Fruit fly (Drosophila melanogaster) whole organism, embryonic: ENCODE data around the gene Cdc50.

ENCODE experiments used
- Aef1 ChIP-seq: fragments of 200-800 bp; sonication (Bioruptor generic); IDR thresholded peaks from 3 replicates; pipeline ENCODE4 v1.3.6; 2022; ENCODE audit warnings: missing biosample characterization, missing genetic modification characterization
- CG10209 ChIP-seq: fragments of 200-800 bp; sonication (Bioruptor generic); optimal IDR thresholded peaks from 3 replicates; lab custom pipeline; 2017; ENCODE audit warnings: missing biosample characterization, mild to moderate bottlenecking, missing genetic modification characterization, missing genetic modification reagents
- CG10321 ChIP-seq: fragments of 200-800 bp; sonication (Bioruptor generic); IDR thresholded peaks from 2 replicates; pipeline ENCODE4 v1.3.6; 2022; ENCODE audit warnings: missing biosample characterization, missing genetic modification characterization
- CG11560 ChIP-seq: fragments of 200-800 bp; sonication (Bioruptor generic); IDR thresholded peaks from 3 replicates; pipeline ENCODE4 v1.3.6; 2022; ENCODE audit warnings: missing biosample characterization, missing genetic modification characterization
- CG11695 ChIP-seq: fragments of 200-800 bp; sonication (Bioruptor generic); IDR thresholded peaks from 3 replicates; pipeline ENCODE4 v1.3.6; 2022; ENCODE audit warnings: missing biosample characterization, missing genetic modification characterization
- CG12769 ChIP-seq: fragments of 200-800 bp; sonication (Bioruptor generic); optimal IDR thresholded peaks from 2 replicates; lab custom pipeline; 2019; ENCODE audit warnings: missing biosample characterization, mild to moderate bottlenecking, missing genetic modification characterization, moderate library complexity
- CG13424 ChIP-seq: fragments of 200-800 bp; sonication (Bioruptor generic); optimal IDR thresholded peaks from 2 replicates; lab custom pipeline; 2019; ENCODE audit warnings: missing biosample characterization, mild to moderate bottlenecking, missing genetic modification characterization, moderate library complexity
- CG1603 ChIP-seq: fragments of 200-800 bp; sonication (Bioruptor generic); optimal IDR thresholded peaks from 2 replicates; lab custom pipeline; 2019; ENCODE audit warnings: missing biosample characterization, mild to moderate bottlenecking, missing genetic modification characterization, moderate library complexity
- CG16815 ChIP-seq: fragments of 200-800 bp; sonication (Bioruptor generic); optimal IDR thresholded peaks from 3 replicates; lab custom pipeline; 2017; ENCODE audit warnings: missing biosample characterization, mild to moderate bottlenecking, missing genetic modification characterization
- CG17912 ChIP-seq: fragments of 200-800 bp; sonication (Bioruptor generic); optimal IDR thresholded peaks from 2 replicates; lab custom pipeline; 2018; ENCODE audit warnings: missing biosample characterization, mild to moderate bottlenecking, missing genetic modification characterization
- CG2889 ChIP-seq: fragments of 200-800 bp; sonication (Bioruptor generic); IDR thresholded peaks from 3 replicates; pipeline ENCODE4 v1.3.6; 2022; ENCODE audit warnings: missing biosample characterization, missing genetic modification characterization
- CG30020 ChIP-seq: fragments of 200-800 bp; optimal IDR thresholded peaks from 2 replicates; lab custom pipeline; 2019; ENCODE audit warnings: missing biosample characterization, mild to moderate bottlenecking, missing genetic modification characterization, moderate library complexity
- CG31224 ChIP-seq: fragments of 200-800 bp; sonication (Bioruptor generic); IDR thresholded peaks from 2 replicates; pipeline ENCODE4 v1.3.6; 2022; ENCODE audit warnings: missing biosample characterization, missing genetic modification characterization
- CG31365 ChIP-seq: fragments of 200-800 bp; sonication (Bioruptor generic); optimal IDR thresholded peaks from 2 replicates; lab custom pipeline; 2018; ENCODE audit warnings: missing biosample characterization, mild to moderate bottlenecking, missing genetic modification characterization
- CG3281 ChIP-seq: fragments of 200-800 bp; sonication (Bioruptor generic); optimal IDR thresholded peaks from 3 replicates; lab custom pipeline; 2017; ENCODE audit warnings: missing biosample characterization, mild to moderate bottlenecking, missing genetic modification characterization
- CG33557 ChIP-seq: fragments of 200-800 bp; sonication (Bioruptor generic); optimal IDR thresholded peaks from 2 replicates; lab custom pipeline; 2019; ENCODE audit warnings: missing biosample characterization, mild to moderate bottlenecking, missing genetic modification characterization, moderate library complexity
- CG3847 ChIP-seq: fragments of 200-800 bp; sonication (Bioruptor generic); IDR thresholded peaks from 2 replicates; pipeline ENCODE4 v1.3.6; 2022; ENCODE audit warnings: missing biosample characterization, missing genetic modification characterization
- CG4328 ChIP-seq: fragments of 200-800 bp; sonication (Bioruptor generic); optimal IDR thresholded peaks from 3 replicates; lab custom pipeline; 2017; ENCODE audit warnings: missing biosample characterization, missing genetic modification reagents, missing genetic modification characterization
- CG4854 ChIP-seq: fragments of 200-800 bp; sonication (Bioruptor generic); optimal IDR thresholded peaks from 2 replicates; lab custom pipeline; 2016; ENCODE audit warnings: missing biosample characterization, missing genetic modification characterization, inconsistent platforms
- CG5180 ChIP-seq: fragments of 200-800 bp; sonication (Bioruptor generic); optimal IDR thresholded peaks from 3 replicates; lab custom pipeline; 2017; ENCODE audit warnings: missing biosample characterization, missing genetic modification characterization, mild to moderate bottlenecking, moderate library complexity, missing genetic modification reagents
- CG6813 ChIP-seq: fragments of 200-800 bp; sonication (Bioruptor generic); optimal IDR thresholded peaks from 2 replicates; lab custom pipeline; 2017; ENCODE audit warnings: missing biosample characterization, missing genetic modification characterization, mild to moderate bottlenecking, moderate library complexity, missing genetic modification reagents
- CG7963 ChIP-seq: fragments of 200-800 bp; sonication (Bioruptor generic); IDR thresholded peaks from 3 replicates; pipeline ENCODE4 v1.3.6; 2022; ENCODE audit warnings: missing biosample characterization, missing genetic modification characterization; ENCODE audit not compliant: partially characterized antibody
- CG8388 ChIP-seq: fragments of 200-800 bp; sonication (Bioruptor generic); optimal IDR thresholded peaks from 2 replicates; lab custom pipeline; 2019; ENCODE audit warnings: missing biosample characterization, mild to moderate bottlenecking, missing genetic modification characterization, moderate library complexity
- CG9727 ChIP-seq: fragments of 200-800 bp; sonication (Bioruptor generic); optimal IDR thresholded peaks from 3 replicates; lab custom pipeline; 2017; ENCODE audit warnings: missing biosample characterization, mild to moderate bottlenecking, missing genetic modification characterization
- Deaf1 ChIP-seq: fragments of 200-800 bp; optimal IDR thresholded peaks from 3 replicates; lab custom pipeline; 2019; ENCODE audit warnings: missing biosample characterization, mild to moderate bottlenecking, missing genetic modification characterization, moderate library complexity
- Eip74EF ChIP-seq, 2 experiments: fragments of 200-800 bp in 1 of 2; fragments of >200 bp in 1 of 2; sonication (Bioruptor generic) in 1 of 2; optimal IDR thresholded peaks; 2 replicates each; lab custom pipeline; 2017 to 2019; ENCODE audit warnings: missing biosample characterization in 2 of 2, missing genetic modification characterization in 2 of 2, mild to moderate bottlenecking in 1 of 2, moderate library complexity in 1 of 2
- Hmr ChIP-seq: fragments of 200-800 bp; sonication (Bioruptor generic); optimal IDR thresholded peaks from 3 replicates; lab custom pipeline; 2017; ENCODE audit warnings: mild to moderate bottlenecking, missing biosample characterization, missing genetic modification reagents, missing genetic modification characterization
- Jarid2 ChIP-seq: fragments of 200-800 bp; sonication (Bioruptor generic); optimal IDR thresholded peaks from 3 replicates; lab custom pipeline; 2017; ENCODE audit warnings: mild to moderate bottlenecking, missing biosample characterization, missing genetic modification reagents, missing genetic modification characterization
- MTF-1 ChIP-seq: fragments of 200-800 bp; sonication (Bioruptor generic); optimal IDR thresholded peaks from 2 replicates; lab custom pipeline; 2018; ENCODE audit warnings: missing biosample characterization, mild to moderate bottlenecking, missing genetic modification characterization, borderline replicate concordance
- Mrtf ChIP-seq: fragments of 200-800 bp; sonication (Bioruptor generic); IDR thresholded peaks from 3 replicates; pipeline ENCODE4 v1.3.6; 2022; ENCODE audit warnings: missing biosample characterization, missing genetic modification characterization
- NfI ChIP-seq: fragments of 200-800 bp; sonication (Bioruptor generic); optimal IDR thresholded peaks from 3 replicates; lab custom pipeline; 2018; ENCODE audit warnings: missing biosample characterization, mild to moderate bottlenecking, missing genetic modification characterization, moderate library complexity
- Poxn ChIP-seq: fragments of 200-800 bp; sonication (Bioruptor generic); IDR thresholded peaks from 2 replicates; pipeline ENCODE4 v1.3.6; 2022; ENCODE audit warnings: missing biosample characterization, missing genetic modification characterization
- Rfx ChIP-seq: fragments of 200-800 bp; sonication (Bioruptor generic); IDR thresholded peaks from 2 replicates; pipeline ENCODE4 v1.3.6; 2022; ENCODE audit warnings: missing biosample characterization, missing genetic modification characterization
- Scr ChIP-seq: fragments of 200-800 bp; sonication (Bioruptor generic); IDR thresholded peaks from 2 replicates; pipeline ENCODE4 v1.3.6; 2022; ENCODE audit warnings: missing biosample characterization, missing genetic modification characterization; ENCODE audit not compliant: partially characterized antibody
- Six4 ChIP-seq: fragments of 200-800 bp; sonication (Bioruptor generic); optimal IDR thresholded peaks from 2 replicates; lab custom pipeline; 2016; ENCODE audit warnings: missing biosample characterization, missing genetic modification characterization
- Spps ChIP-seq: fragments of 200-800 bp; sonication (Bioruptor generic); optimal IDR thresholded peaks from 2 replicates; lab custom pipeline; 2018; ENCODE audit warnings: missing biosample characterization, mild to moderate bottlenecking, missing genetic modification characterization
- Xrp1 ChIP-seq: fragments of 200-800 bp; sonication (Bioruptor generic); IDR thresholded peaks from 2 replicates; pipeline ENCODE4 v1.3.6; 2022; ENCODE audit warnings: missing biosample characterization, missing genetic modification characterization
- al ChIP-seq: fragments of 200-800 bp; sonication (Bioruptor generic); IDR thresholded peaks from 2 replicates; pipeline ENCODE4 v1.3.6; 2022; ENCODE audit warnings: missing biosample characterization, missing genetic modification characterization
- bab2 ChIP-seq: fragments of 200-800 bp; sonication (Bioruptor generic); optimal IDR thresholded peaks from 2 replicates; lab custom pipeline; 2016; ENCODE audit warnings: missing biosample characterization, missing genetic modification characterization
- btn ChIP-seq: fragments of 200-800 bp; sonication (Bioruptor generic); optimal IDR thresholded peaks from 2 replicates; lab custom pipeline; 2016; ENCODE audit warnings: missing biosample characterization, missing genetic modification characterization
- cwo ChIP-seq: fragments of 200-800 bp; sonication (Bioruptor generic); optimal IDR thresholded peaks from 3 replicates; lab custom pipeline; 2017; ENCODE audit warnings: missing biosample characterization, missing genetic modification characterization, mild to moderate bottlenecking, moderate library complexity, missing genetic modification reagents
- dm ChIP-seq: fragments of 200-800 bp; sonication (Bioruptor generic); optimal IDR thresholded peaks from 3 replicates; lab custom pipeline; 2016; ENCODE audit warnings: missing biosample characterization, missing genetic modification characterization
- kay ChIP-seq: fragments of 200-800 bp; sonication (Bioruptor generic); optimal IDR thresholded peaks from 2 replicates; lab custom pipeline; 2016; ENCODE audit warnings: missing biosample characterization, missing genetic modification characterization
- nerfin-2 ChIP-seq: fragments of 200-800 bp; sonication (Bioruptor generic); IDR thresholded peaks from 2 replicates; pipeline ENCODE4 v1.3.6; 2022; ENCODE audit warnings: missing biosample characterization, missing genetic modification characterization; ENCODE audit not compliant: partially characterized antibody
- nmo ChIP-seq: fragments of 200-800 bp; sonication (Bioruptor generic); optimal IDR thresholded peaks from 2 replicates; lab custom pipeline; 2018; ENCODE audit warnings: missing biosample characterization, mild to moderate bottlenecking, missing genetic modification characterization, moderate library complexity
- sens ChIP-seq: fragments of 200-800 bp; sonication (Bioruptor generic); peaks from one replicate; lab custom pipeline; 2016; ENCODE audit warnings: missing biosample characterization, missing genetic modification characterization
- toy ChIP-seq: fragments of 200-800 bp; sonication (Bioruptor generic); IDR thresholded peaks from 2 replicates; pipeline ENCODE4 v1.3.6; 2022; ENCODE audit warnings: missing biosample characterization, missing genetic modification characterization
- zen2 ChIP-seq: fragments of 200-800 bp; sonication (Bioruptor generic); IDR thresholded peaks from 3 replicates; pipeline ENCODE4 v1.3.6; 2022; ENCODE audit warnings: missing biosample characterization, missing genetic modification characterization; ENCODE audit not compliant: partially characterized antibody

Gene Cdc50

dm6 chrX:16422466-16423124 is 18.5 kb downstream of the Cdc50 start, which contains the start of gene hang (continued):
- TF ChIP-seq CG3281 (GFP tag; lab: Kevin White, UChicago), result peak; percentile 53
- peak; percentile 3 for TF ChIP-seq dm
- TF ChIP-seq Poxn (GFP tag; lab: Robert Waterston, UW), result no peak
- peak; percentile 65 for TF ChIP-seq sens (GFP tag; lab: Kevin White, UChicago)
- TF ChIP-seq kay (GFP tag; lab: Kevin White, UChicago), result no peak
- peak; percentile 24 for TF ChIP-seq NfI (GFP tag; lab: Kevin White, UChicago)
- TF ChIP-seq Deaf1 (tag; lab: Kevin White, UChicago), result peak; percentile 47
- peak; percentile 64 for TF ChIP-seq CG3847 (GFP tag; lab: Robert Waterston, UW)
- TF ChIP-seq Spps (tag; lab: Kevin White, UChicago), result no peak
- TF ChIP-seq CG10321 (GFP tag; lab: Robert Waterston, UW), result no peak
- TF ChIP-seq CG2889 (GFP tag; lab: Robert Waterston, UW), result no peak
- TF ChIP-seq nerfin-2 (GFP tag; lab: Robert Waterston, UW), result peak; percentile 39
- TF ChIP-seq btn (GFP tag; lab: Kevin White, UChicago), result no peak
- TF ChIP-seq CG9727 (GFP tag; lab: Kevin White, UChicago), result peak; percentile 16
- TF ChIP-seq Six4, result no peak
- TF ChIP-seq CG33557 (GFP tag; lab: Kevin White, UChicago), result peak; percentile 9
- TF ChIP-seq nmo, result no peak
- TF ChIP-seq CG30020 (tag; lab: Kevin White, UChicago), result no peak
- no peak for TF ChIP-seq CG6813 (GFP tag; lab: Kevin White, UChicago)
- peak; percentile 39 for TF ChIP-seq cwo (GFP tag; lab: Kevin White, UChicago)
- TF ChIP-seq Xrp1 (GFP tag; lab: Robert Waterston, UW), result no peak
- TF ChIP-seq MTF-1 (GFP tag; lab: Kevin White, UChicago), result peak; percentile 46
- 0 out of 3 replicates have a peak, but pooled peaks have one; percentile 15 for TF ChIP-seq CG11695 (GFP tag; lab: Robert Waterston, UW)
- TF ChIP-seq CG17912 (GFP tag; lab: Kevin White, UChicago), result no peak
- no peak for TF ChIP-seq CG5180 (GFP tag; lab: Kevin White, UChicago)
- 0 out of 2 replicates have a peak, but pooled peaks have one; percentile 6 for TF ChIP-seq CG31224
- TF ChIP-seq Mrtf (GFP tag; lab: Robert Waterston, UW), result no peak
- TF ChIP-seq CG11560 (tag; lab: Robert Waterston, UW), result no peak; the same call in 1 of the 3 replicates
- TF ChIP-seq zen2, result peak; percentile 78
- peak in 1 of 2 experiments; percentile 43 for TF ChIP-seq Eip74EF (GFP tag; optimal IDR thresholded peaks at IDR 0.05; lab: Kevin White, UChicago)
- TF ChIP-seq CG4854, result no peak
- peak; percentile 75 for TF ChIP-seq Rfx (GFP tag; lab: Robert Waterston, UW)
- peak; percentile 77 for TF ChIP-seq CG1603 (tag; lab: Kevin White, UChicago)
- TF ChIP-seq CG8388, result no peak
- peak; percentile 7 for TF ChIP-seq CG31365 (tag; lab: Kevin White, UChicago)
- peak; percentile 67 for TF ChIP-seq Hmr
- TF ChIP-seq CG16815 (GFP tag; lab: Kevin White, UChicago), result no peak
- peak; percentile 23; the same call in 1 of the 3 replicates for TF ChIP-seq Aef1
- TF ChIP-seq Jarid2 (GFP tag; lab: Kevin White, UChicago), result peak; percentile 84
- TF ChIP-seq al (GFP tag; lab: Robert Waterston, UW), result peak; percentile 32; the same call in 1 of the 2 replicates
- peak; percentile 77 for TF ChIP-seq Scr (GFP tag; lab: Robert Waterston, UW)
- peak; percentile 21 for TF ChIP-seq CG13424 (tag; lab: Kevin White, UChicago)
- TF ChIP-seq toy (GFP tag; lab: Robert Waterston, UW), result no peak
- TF ChIP-seq CG4328 (GFP tag; lab: Kevin White, UChicago), result no peak
- TF ChIP-seq CG12769 (tag; lab: Kevin White, UChicago), result peak; percentile 65
- TF ChIP-seq CG10209 (GFP tag; lab: Kevin White, UChicago), result peak; percentile 45
- TF ChIP-seq bab2 (GFP tag; lab: Kevin White, UChicago), result no peak
- TF ChIP-seq CG7963 (GFP tag; lab: Robert Waterston, UW), result peak; percentile 78
